Worm (Caenorhabditis elegans) whole organism, L3 larva: ENCODE results near the gene klp-7.

Experiments used
- R02D3.7 ChIP-seq: fragments of 150-350 bp; optimal IDR thresholded peaks from 2 replicates; lab custom pipeline; 2014; ENCODE audit warnings: missing biosample characterization, missing genetic modification characterization
- ZK546.5 ChIP-seq: sonication (generic microtip); optimal IDR thresholded peaks from 2 replicates; lab custom pipeline; 2017; ENCODE audit warnings: missing biosample characterization, missing genetic modification characterization
- ceh-16 ChIP-seq: sonication (generic microtip); optimal IDR thresholded peaks from 2 replicates; lab custom pipeline; 2017; ENCODE audit warnings: missing biosample characterization, missing genetic modification characterization
- ceh-28 ChIP-seq: fragments of 150-350 bp; optimal IDR thresholded peaks from 2 replicates; lab custom pipeline; 2014; ENCODE audit warnings: missing biosample characterization, missing genetic modification reagents, missing genetic modification characterization
- ceh-82 ChIP-seq: fragments of 150-350 bp; optimal IDR thresholded peaks from 2 replicates; lab custom pipeline; 2014; ENCODE audit warnings: missing biosample characterization, missing genetic modification characterization
- ceh-9 ChIP-seq: sonication (generic microtip); optimal IDR thresholded peaks from 2 replicates; lab custom pipeline; 2018; ENCODE audit warnings: missing biosample characterization, missing genetic modification characterization
- daf-12 ChIP-seq: fragments of 150-350 bp; optimal IDR thresholded peaks from 2 replicates; lab custom pipeline; 2014; ENCODE audit warnings: missing biosample characterization, missing genetic modification reagents, missing genetic modification characterization
- egl-27 ChIP-seq: sonication (generic microtip); optimal IDR thresholded peaks from 4 replicates; lab custom pipeline; 2017; ENCODE audit warnings: missing biosample characterization, missing genetic modification reagents, missing genetic modification characterization
- egl-5 ChIP-seq: fragments of 150-350 bp; optimal IDR thresholded peaks from 2 replicates; lab custom pipeline; 2017; ENCODE audit warnings: missing biosample characterization, missing genetic modification reagents, missing genetic modification characterization, inconsistent platforms
- elt-1 ChIP-seq: fragments of 150-350 bp; optimal IDR thresholded peaks from 2 replicates; lab custom pipeline; 2014; ENCODE audit warnings: missing biosample characterization, missing genetic modification characterization
- elt-2 ChIP-seq: sonication (generic microtip); optimal IDR thresholded peaks from 2 replicates; lab custom pipeline; 2016; ENCODE audit warnings: missing genetic modification reagents, mild to moderate bottlenecking, missing genetic modification characterization, missing compliant biosample characterization
- elt-3 ChIP-seq, 3 experiments: fragments of 150-350 bp in 1 of 3; sonication (generic microtip) in 2 of 3; optimal IDR thresholded peaks; 2 replicates in 2 of 3; 4 replicates in 1 of 3; lab custom pipeline; 2014 to 2017; ENCODE audit warnings: missing biosample characterization in 3 of 3, missing genetic modification characterization in 3 of 3
- eor-1 ChIP-seq, 2 experiments: fragments of 150-350 bp; optimal IDR thresholded peaks; 2 replicates each; lab custom pipeline; 2014 to 2018; ENCODE audit warnings: missing biosample characterization in 2 of 2, missing genetic modification characterization in 2 of 2
- fkh-2 ChIP-seq: fragments of 150-350 bp; optimal IDR thresholded peaks from 2 replicates; lab custom pipeline; 2014; ENCODE audit warnings: missing biosample characterization, missing genetic modification reagents, missing genetic modification characterization
- fos-1 ChIP-seq: fragments of 150-350 bp; optimal IDR thresholded peaks from 2 replicates; lab custom pipeline; 2014; ENCODE audit warnings: missing biosample characterization, missing genetic modification characterization
- hmg-11 ChIP-seq: sonication (generic microtip); optimal IDR thresholded peaks from 2 replicates; lab custom pipeline; 2016; ENCODE audit warnings: missing genetic modification characterization, missing compliant biosample characterization
- jun-1 ChIP-seq: fragments of 150-350 bp; optimal IDR thresholded peaks from 2 replicates; lab custom pipeline; 2014; ENCODE audit warnings: missing biosample characterization, missing genetic modification reagents, missing genetic modification characterization
- lin-15B ChIP-seq: fragments of 150-350 bp; optimal IDR thresholded peaks from 2 replicates; lab custom pipeline; 2014; ENCODE audit warnings: missing biosample characterization, missing genetic modification characterization
- lin-39 ChIP-seq: fragments of 150-350 bp; optimal IDR thresholded peaks from 2 replicates; lab custom pipeline; 2018; ENCODE audit warnings: missing biosample characterization, missing genetic modification reagents, missing genetic modification characterization
- lsy-12 ChIP-seq: sonication (generic microtip); optimal IDR thresholded peaks from 2 replicates; lab custom pipeline; 2016; ENCODE audit warnings: mild to moderate bottlenecking, missing genetic modification characterization, missing compliant biosample characterization
- mml-1 ChIP-seq: fragments of 150-350 bp; sonication (generic microtip); optimal IDR thresholded peaks from 3 replicates; lab custom pipeline; 2014; ENCODE audit warnings: missing biosample characterization, missing genetic modification characterization
- nfya-1 ChIP-seq: sonication (generic microtip); optimal IDR thresholded peaks from 2 replicates; lab custom pipeline; 2017; ENCODE audit warnings: missing genetic modification characterization, mild to moderate bottlenecking, missing compliant biosample characterization, antibody characterized with exemption, moderate library complexity; ENCODE audit not compliant: insufficient read depth
- nhr-11 ChIP-seq: fragments of 150-350 bp; optimal IDR thresholded peaks from 2 replicates; lab custom pipeline; 2014; ENCODE audit warnings: missing biosample characterization, missing genetic modification characterization
- nhr-12 ChIP-seq: fragments of 150-350 bp; optimal IDR thresholded peaks from 2 replicates; lab custom pipeline; 2014; ENCODE audit warnings: missing biosample characterization, missing genetic modification characterization
- nhr-23 ChIP-seq: fragments of 150-350 bp; optimal IDR thresholded peaks from 2 replicates; lab custom pipeline; 2014; ENCODE audit warnings: missing biosample characterization, missing genetic modification reagents, missing genetic modification characterization
- nhr-237 ChIP-seq: fragments of 150-350 bp; optimal IDR thresholded peaks from 2 replicates; lab custom pipeline; 2014; ENCODE audit warnings: missing biosample characterization, missing genetic modification characterization
- nhr-25 ChIP-seq: sonication (generic microtip); optimal IDR thresholded peaks from 2 replicates; lab custom pipeline; 2017; ENCODE audit warnings: missing biosample characterization, missing genetic modification characterization
- nhr-28 ChIP-seq: fragments of 150-350 bp; optimal IDR thresholded peaks from 2 replicates; lab custom pipeline; 2014; ENCODE audit warnings: missing biosample characterization, missing genetic modification characterization
- nhr-43 ChIP-seq: sonication (generic microtip); optimal IDR thresholded peaks from 2 replicates; lab custom pipeline; 2016; ENCODE audit warnings: mild to moderate bottlenecking, missing genetic modification characterization, missing compliant biosample characterization; ENCODE audit not compliant: poor library complexity, severe bottlenecking
- nhr-67 ChIP-seq: fragments of 150-350 bp; optimal IDR thresholded peaks from 2 replicates; lab custom pipeline; 2014; ENCODE audit warnings: missing biosample characterization, missing genetic modification characterization
- nhr-76 ChIP-seq: fragments of 150-350 bp; sonication (generic microtip); optimal IDR thresholded peaks from 5 replicates; lab custom pipeline; 2014; ENCODE audit warnings: missing biosample characterization, missing genetic modification characterization
- nhr-77 ChIP-seq: fragments of 150-350 bp; optimal IDR thresholded peaks from 2 replicates; lab custom pipeline; 2014; ENCODE audit warnings: missing biosample characterization, missing genetic modification characterization
- pha-4 ChIP-seq: fragments of 150-350 bp; optimal IDR thresholded peaks from 2 replicates; lab custom pipeline; 2014; ENCODE audit warnings: missing biosample characterization, missing genetic modification reagents, missing genetic modification characterization
- pqm-1 ChIP-seq: fragments of 150-350 bp; optimal IDR thresholded peaks from 2 replicates; lab custom pipeline; 2017; ENCODE audit warnings: missing biosample characterization, missing genetic modification characterization, inconsistent platforms
- skn-1 ChIP-seq: fragments of 150-350 bp; optimal IDR thresholded peaks from 2 replicates; lab custom pipeline; 2014; ENCODE audit warnings: missing biosample characterization, missing genetic modification characterization
- snpc-4 ChIP-seq: fragments of 150-350 bp; optimal IDR thresholded peaks from 2 replicates; lab custom pipeline; 2014; ENCODE audit warnings: missing biosample characterization, missing genetic modification characterization
- tbx-2 ChIP-seq: sonication (generic microtip); optimal IDR thresholded peaks from 2 replicates; lab custom pipeline; 2016; ENCODE audit warnings: mild to moderate bottlenecking, missing genetic modification characterization, missing compliant biosample characterization
- unc-39 ChIP-seq: sonication (generic microtip); optimal IDR thresholded peaks from 4 replicates; lab custom pipeline; 2017; ENCODE audit warnings: missing biosample characterization, missing genetic modification characterization
- unc-62 ChIP-seq: fragments of 150-350 bp; sonication (generic microtip); optimal IDR thresholded peaks from 4 replicates; lab custom pipeline; 2014; ENCODE audit warnings: missing biosample characterization, missing genetic modification reagents, missing genetic modification characterization
- zag-1 ChIP-seq: fragments of 150-350 bp; optimal IDR thresholded peaks from 2 replicates; lab custom pipeline; 2014; ENCODE audit warnings: missing biosample characterization, missing genetic modification characterization
- ztf-11 ChIP-seq: fragments of 150-350 bp; optimal IDR thresholded peaks from 2 replicates; lab custom pipeline; 2014; ENCODE audit warnings: missing biosample characterization, missing genetic modification characterization
- ztf-4 ChIP-seq: fragments of 150-350 bp; optimal IDR thresholded peaks from 2 replicates; lab custom pipeline; 2014; ENCODE audit warnings: missing biosample characterization, missing genetic modification characterization

The klp-7 gene

DNA sequence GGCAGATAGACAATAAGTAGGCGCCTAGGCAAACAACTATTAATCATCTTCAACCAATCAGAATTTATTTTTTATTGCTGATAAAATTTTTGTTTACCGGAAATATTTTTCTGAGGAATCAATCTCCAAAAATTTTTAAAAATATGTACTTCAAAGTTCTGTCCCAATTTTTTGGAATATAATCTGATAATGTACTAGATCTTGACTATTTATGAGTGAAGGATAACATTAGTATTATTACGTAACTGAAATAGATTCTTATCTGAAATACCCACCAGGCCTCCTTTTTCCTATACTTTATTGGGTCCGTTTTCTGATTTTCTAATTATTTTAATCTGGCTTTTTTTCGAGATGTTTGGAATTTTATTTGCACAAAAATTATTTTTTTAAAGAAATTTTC is 25.8 kb downstream of the klp-7 start:
- TF ChIP-seq tbx-2 (tag; lab: Kevin White, UChicago) (no peak), ZK546.5 (tag; lab: Kevin White, UChicago) (no peak), fkh-2 (tag; lab: Kevin White, UChicago) (no peak), skn-1 (tag; lab: Kevin White, UChicago) (no peak), nhr-23 (tag; lab: Kevin White, UChicago) (no peak), nhr-76 (tag; lab: Kevin White, UChicago) (no peak), nhr-67 (tag; lab: Kevin White, UChicago) (no peak), mml-1 (no peak), ceh-9 (tag; lab: Kevin White, UChicago) (no peak), jun-1 (tag; lab: Kevin White, UChicago) (no peak), ztf-11 (tag; lab: Kevin White, UChicago) (no peak), lin-39 (tag; lab: Kevin White, UChicago) (no peak), fos-1 (tag; lab: Kevin White, UChicago) (no peak), hmg-11 (tag; lab: Kevin White, UChicago) (no peak), nfya-1 (no peak), lsy-12 (tag; lab: Kevin White, UChicago) (no peak), nhr-77 (tag; lab: Kevin White, UChicago) (no peak), daf-12 (tag; lab: Kevin White, UChicago) (no peak), elt-2 (tag; lab: Kevin White, UChicago) (no peak)

DNA sequence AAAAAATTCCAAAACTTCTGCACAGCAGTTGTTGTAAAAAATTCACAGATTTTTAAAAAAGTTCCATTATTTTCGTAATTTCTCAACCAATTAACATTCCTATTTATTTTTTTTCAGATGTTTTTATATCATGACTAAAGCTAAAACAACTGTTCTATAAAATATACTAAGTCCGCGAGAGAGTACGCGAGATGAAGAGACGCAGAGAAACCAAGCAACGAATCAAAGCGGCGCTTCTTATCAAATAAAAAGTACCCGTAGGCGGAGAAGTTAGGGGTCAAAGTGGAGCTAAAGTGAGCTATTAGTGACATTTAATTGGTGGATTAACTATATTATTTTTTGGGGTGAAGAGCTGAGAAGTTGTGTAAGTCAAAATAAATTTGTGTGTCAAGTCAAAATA is 26.9 kb downstream of the klp-7 start, which contains the start of gene sbsp-1:
sbsp-1 (plus strand) TSS at position 301 of the 400 bp plus-strand sequence.
- no peak for TF ChIP-seq ZK546.5 (tag; lab: Kevin White, UChicago)
- no peak for TF ChIP-seq pha-4 (tag; lab: Kevin White, UChicago)
- TF ChIP-seq ceh-9 (tag; lab: Kevin White, UChicago) = no peak
- no peak for TF ChIP-seq nhr-76 (tag; lab: Kevin White, UChicago)
- TF ChIP-seq ztf-4 (tag; lab: Kevin White, UChicago) = no peak
- no peak for TF ChIP-seq nhr-11 (tag; lab: Kevin White, UChicago)
- TF ChIP-seq elt-3 (tag; optimal IDR thresholded peaks at IDR 0.05; lab: Kevin White, UChicago) = no peak
- TF ChIP-seq egl-27 (tag; lab: Kevin White, UChicago) = no peak
- TF ChIP-seq ceh-16 (tag; lab: Kevin White, UChicago) = no peak
- no peak for TF ChIP-seq elt-1 (tag; lab: Kevin White, UChicago)
- no peak for TF ChIP-seq nhr-237 (tag; lab: Kevin White, UChicago)
- no peak for TF ChIP-seq lsy-12 (tag; lab: Kevin White, UChicago)
- TF ChIP-seq tbx-2 (tag; lab: Kevin White, UChicago) = no peak
- no peak for TF ChIP-seq nhr-25
- TF ChIP-seq eor-1 (tag; optimal IDR thresholded peaks at IDR 0.05; lab: Kevin White, UChicago) = no peak
- no peak for TF ChIP-seq nhr-77 (tag; lab: Kevin White, UChicago)
- TF ChIP-seq pqm-1 (tag; lab: Kevin White, UChicago) = no peak
- no peak for TF ChIP-seq nhr-12 (tag; lab: Kevin White, UChicago)
- no peak for TF ChIP-seq unc-62 (GFP tag; lab: Kevin White, UChicago)

ce11 chrIII:10844873-10845272 is 39.1 kb downstream of the klp-7 start, which contains the start of gene pde-12:
Gene pde-12, minus strand, starts transcription at chrIII:10845020.
- TF ChIP-seq ceh-28 (peak; percentile 51), elt-2 (tag; lab: Kevin White, UChicago) (peak; percentile 44), zag-1 (no peak), nhr-23 (tag; lab: Kevin White, UChicago) (peak; percentile 91), jun-1 (tag; lab: Kevin White, UChicago) (peak; percentile 62), nhr-43 (tag; lab: Kevin White, UChicago) (peak; percentile 76), unc-39 (no peak), R02D3.7 (tag; lab: Kevin White, UChicago) (peak; percentile 67), elt-1 (tag; lab: Kevin White, UChicago) (peak; percentile 44), nhr-25 (peak; percentile 67), lsy-12 (tag; lab: Kevin White, UChicago) (peak; percentile 83), ceh-82 (peak; percentile 6), skn-1 (tag; lab: Kevin White, UChicago) (peak; percentile 52), snpc-4 (tag; lab: Kevin White, UChicago) (peak; percentile 25), nhr-77 (tag; lab: Kevin White, UChicago) (peak; percentile 56), nfya-1 (peak; percentile 87), lin-39 (tag; lab: Kevin White, UChicago) (peak; percentile 20), pha-4 (tag; lab: Kevin White, UChicago) (peak; percentile 82), tbx-2 (tag; lab: Kevin White, UChicago) (peak; percentile 83), hmg-11 (tag; lab: Kevin White, UChicago) (peak; percentile 71), nhr-28 (tag; lab: Kevin White, UChicago) (no peak), egl-5 (tag; lab: Kevin White, UChicago) (peak; percentile 1), lin-15B (tag; lab: Kevin White, UChicago) (peak; percentile 89), ceh-9 (tag; lab: Kevin White, UChicago) (no peak), ZK546.5 (tag; lab: Kevin White, UChicago) (no peak)
